Worm (Caenorhabditis elegans) whole organism, early embryonic: ENCODE results near the gene dhs-16.

Experiments
- B0310.2 ChIP-seq: sonication (generic microtip); optimal IDR thresholded peaks from 2 replicates; lab custom pipeline; 2016; ENCODE audit warnings: mild to moderate bottlenecking, missing genetic modification characterization, missing compliant biosample characterization
- ama-1 ChIP-seq: fragments of 150-350 bp; optimal IDR thresholded peaks from 2 replicates; lab custom pipeline; 2014
- ets-7 ChIP-seq: sonication (generic microtip); optimal IDR thresholded peaks from 2 replicates; lab custom pipeline; 2016; ENCODE audit warnings: missing genotype, missing genetic modification characterization, missing compliant biosample characterization
- flt-1 ChIP-seq: fragments of 200-800 bp; sonication (Bioruptor generic); IDR thresholded peaks from 2 replicates; pipeline ENCODE4 v1.3.6; 2022; ENCODE audit warnings: missing genetic modification characterization, missing compliant biosample characterization
- hmbx-1 ChIP-seq: sonication (generic microtip); optimal IDR thresholded peaks from 2 replicates; lab custom pipeline; 2016; ENCODE audit warnings: mild to moderate bottlenecking, missing genetic modification characterization, missing compliant biosample characterization
- hmg-4 ChIP-seq: fragments of 200-800 bp; sonication (Bioruptor generic); optimal IDR thresholded peaks from 2 replicates; lab custom pipeline; 2018; ENCODE audit warnings: mild to moderate bottlenecking, missing genetic modification characterization, missing compliant biosample characterization
- pes-1 ChIP-seq: fragments of 200-800 bp; sonication (Bioruptor generic); IDR thresholded peaks from 2 replicates; pipeline ENCODE4 v1.3.6; 2022; ENCODE audit warnings: missing genetic modification reagents, missing genetic modification characterization, missing compliant biosample characterization
- sea-1 ChIP-seq: fragments of 200-800 bp; sonication (Bioruptor generic); conservative IDR thresholded peaks from 2 replicates; pipeline ENCODE4 v1.3.6; 2022; ENCODE audit warnings: missing genetic modification characterization, missing compliant biosample characterization
- tbx-11 ChIP-seq: fragments of 200-800 bp; sonication (Bioruptor generic); IDR thresholded peaks from 2 replicates; pipeline ENCODE4 v1.3.6; 2022; ENCODE audit warnings: missing genetic modification characterization, missing compliant biosample characterization

ce11 chrV:5972582-5972981, 11.0 kb upstream of the dhs-16 start:
- TF ChIP-seq B0310.2 (tag; lab: Kevin White, UChicago), result no peak
- TF ChIP-seq flt-1 (GFP tag; lab: Robert Waterston, UW), result no peak
- no peak for TF ChIP-seq tbx-11 (GFP tag; lab: Robert Waterston, UW)
- no peak for TF ChIP-seq ama-1
- no peak for TF ChIP-seq hmg-4 (GFP tag; lab: Kevin White, UChicago)
- TF ChIP-seq pes-1 (GFP tag; lab: Robert Waterston, UW), result no peak
- TF ChIP-seq sea-1 (GFP tag; lab: Robert Waterston, UW), result no peak
- TF ChIP-seq ets-7 (tag; lab: Kevin White, UChicago), result no peak
- no peak for TF ChIP-seq hmbx-1 (tag; lab: Kevin White, UChicago)
